Worm (Caenorhabditis elegans): Measurements from ENCODE around the gene Y45F3A.9.

Gene Y45F3A.9

ce11 chrIII:10632590-10633402, 37.8 kb upstream of the Y45F3A.9 start, which contains the start of gene Y39A1A.10 (continued):
- peak; percentile 57 for TF ChIP-seq mep-1 (tag; optimal IDR thresholded peaks at IDR 0.05)
- TF ChIP-seq nhr-11 (tag; optimal IDR thresholded peaks at IDR 0.05): no peak
- peak; percentile 24 for TF ChIP-seq dve-1 (tag; optimal IDR thresholded peaks at IDR 0.05; ENCODE audit: insufficient read depth)
- TF ChIP-seq F37D6.2 (tag; optimal IDR thresholded peaks at IDR 0.05): no peak
- no peak for TF ChIP-seq saeg-2 (GFP tag; IDR thresholded peaks at IDR 0.05)
- TF ChIP-seq nhr-48 (tag; optimal IDR thresholded peaks at IDR 0.05): peak; percentile 3
- TF ChIP-seq unc-130 (GFP tag; optimal IDR thresholded peaks at IDR 0.05): no peak
- 0 out of 2 replicates have a peak, but pooled peaks have one; percentile 9 for TF ChIP-seq arid-1 (GFP tag; conservative IDR thresholded peaks at IDR 0.05)
- TF ChIP-seq egl-27 (tag; optimal IDR thresholded peaks at IDR 0.05): no peak
- no peak for TF ChIP-seq zfp-3 (GFP tag; conservative IDR thresholded peaks at IDR 0.05)
- no peak for TF ChIP-seq vab-7 (GFP tag; IDR thresholded peaks at IDR 0.05)
- TF ChIP-seq ceh-28 (tag; optimal IDR thresholded peaks at IDR 0.05): peak; percentile 28
- no peak for TF ChIP-seq lin-29 (GFP tag; IDR thresholded peaks at IDR 0.05)
- TF ChIP-seq dpl-1 (GFP tag; optimal IDR thresholded peaks at IDR 0.05): no peak
- 0 out of 2 replicates have a peak, but pooled peaks have one; percentile 11 for TF ChIP-seq php-3 (GFP tag; IDR thresholded peaks at IDR 0.05)
- TF ChIP-seq zip-2 (tag; optimal IDR thresholded peaks at IDR 0.05): no peak
- peak; percentile 51 for TF ChIP-seq mes-2 (tag; optimal IDR thresholded peaks at IDR 0.05; ENCODE audit: poor library complexity, severe bottlenecking)

ce11 chrIII:10631870-10632509, 37.0 kb upstream of the Y45F3A.9 start:
- no peak for TF ChIP-seq snpc-1.2 (GFP tag; IDR thresholded peaks at IDR 0.05)
- peak; percentile 53 for TF ChIP-seq aha-1 (tag)
- TF ChIP-seq unc-62 (GFP tag; optimal IDR thresholded peaks at IDR 0.05 in 1 of 2): peak in 1 of 2 experiments; percentile 72
- no peak for TF ChIP-seq unc-62 (tag; optimal IDR thresholded peaks at IDR 0.05)

- TF ChIP-seq unc-39 (tag; optimal IDR thresholded peaks at IDR 0.05) (no peak), lsy-2 (tag; optimal IDR thresholded peaks at IDR 0.05) (peak in 1 of 2 experiments; percentile 35), nhr-6 (tag; optimal IDR thresholded peaks at IDR 0.05) (no peak), nhr-77 (tag; optimal IDR thresholded peaks at IDR 0.05) (peak; percentile 4), nhr-76 (tag; optimal IDR thresholded peaks at IDR 0.05) (no peak), mxl-2 (GFP tag; conservative IDR thresholded peaks at IDR 0.05) (no peak), F44E2.7 (GFP tag; IDR thresholded peaks at IDR 0.05) (no peak), nhr-25 (tag; optimal IDR thresholded peaks at IDR 0.05; ENCODE audit: borderline replicate concordance, insufficient read depth) (peak; percentile 22), aha-1 (tag) (peak; percentile 68), nhr-237 (tag; optimal IDR thresholded peaks at IDR 0.05) (no peak), daf-8 (GFP tag; IDR thresholded peaks at IDR 0.05) (no peak), hlh-11 (tag; optimal IDR thresholded peaks at IDR 0.05) (peak; percentile 12), dve-1 (tag; optimal IDR thresholded peaks at IDR 0.05; ENCODE audit: insufficient read depth) (peak; percentile 19), daf-16 (GFP tag; optimal IDR thresholded peaks at IDR 0.05) (no peak), daf-16 (tag; optimal IDR thresholded peaks at IDR 0.05) (peak; percentile 92)
Observed at ce11 chrIII:10629795-10630194, 34.8 kb upstream of the Y45F3A.9 start.

ce11 chrIII:10629043-10629442, 34.1 kb upstream of the Y45F3A.9 start, which contains the start of gene swt-4:
swt-4 (minus strand) TSS chrIII:10629143.
- TF ChIP-seq ztf-7 (tag; optimal IDR thresholded peaks at IDR 0.05) (no peak), T26A8.4 (GFP tag; IDR thresholded peaks at IDR 0.05) (no peak), fkh-10 (GFP tag; optimal IDR thresholded peaks at IDR 0.05) (no peak), D1046.2 (GFP tag; IDR thresholded peaks at IDR 0.05) (no peak), ceh-62 (tag; optimal IDR thresholded peaks at IDR 0.05) (no peak), nhr-6 (tag; optimal IDR thresholded peaks at IDR 0.05) (no peak), mxl-2 (GFP tag; conservative IDR thresholded peaks at IDR 0.05) (no peak), skn-1 (tag; optimal IDR thresholded peaks at IDR 0.05) (no peak), ctbp-1 (GFP tag; IDR thresholded peaks at IDR 0.05) (no peak)

Measured in whole organism, L4 larva.